Worm (Caenorhabditis elegans) whole organism, L3 larva: ENCODE results near the gene W04E12.7.

Experiments used
- ZK546.5 ChIP-seq: sonication (generic microtip); optimal IDR thresholded peaks from 2 replicates; lab custom pipeline; 2017; ENCODE audit warnings: missing biosample characterization, missing genetic modification characterization
- aly-2 ChIP-seq: fragments of 150-350 bp; optimal IDR thresholded peaks from 2 replicates; lab custom pipeline; 2014; ENCODE audit warnings: missing biosample characterization, missing genetic modification characterization
- daf-12 ChIP-seq: fragments of 150-350 bp; optimal IDR thresholded peaks from 2 replicates; lab custom pipeline; 2014; ENCODE audit warnings: missing biosample characterization, missing genetic modification reagents, missing genetic modification characterization
- elt-1 ChIP-seq: fragments of 150-350 bp; optimal IDR thresholded peaks from 2 replicates; lab custom pipeline; 2014; ENCODE audit warnings: missing biosample characterization, missing genetic modification characterization
- fkh-10 ChIP-seq: sonication (generic microtip); optimal IDR thresholded peaks from 2 replicates; lab custom pipeline; 2017; ENCODE audit warnings: missing biosample characterization, missing genetic modification reagents, missing genetic modification characterization
- nhr-76 ChIP-seq: fragments of 150-350 bp; sonication (generic microtip); optimal IDR thresholded peaks from 5 replicates; lab custom pipeline; 2014; ENCODE audit warnings: missing biosample characterization, missing genetic modification characterization
- snpc-4 ChIP-seq: fragments of 150-350 bp; optimal IDR thresholded peaks from 2 replicates; lab custom pipeline; 2014; ENCODE audit warnings: missing biosample characterization, missing genetic modification characterization
- unc-62 ChIP-seq: fragments of 150-350 bp; sonication (generic microtip); optimal IDR thresholded peaks from 4 replicates; lab custom pipeline; 2014; ENCODE audit warnings: missing biosample characterization, missing genetic modification reagents, missing genetic modification characterization
- ztf-11 ChIP-seq: fragments of 150-350 bp; optimal IDR thresholded peaks from 2 replicates; lab custom pipeline; 2014; ENCODE audit warnings: missing biosample characterization, missing genetic modification characterization

- TF ChIP-seq ztf-11 (tag; lab: Kevin White, UChicago), result no peak
- no peak for TF ChIP-seq nhr-76 (tag; lab: Kevin White, UChicago)
- TF ChIP-seq unc-62 (GFP tag; lab: Kevin White, UChicago), result no peak
- no peak for TF ChIP-seq elt-1 (tag; lab: Kevin White, UChicago)
- no peak for TF ChIP-seq aly-2
- no peak for TF ChIP-seq fkh-10 (GFP tag; lab: Kevin White, UChicago)
- no peak for TF ChIP-seq snpc-4 (tag; lab: Kevin White, UChicago)
- TF ChIP-seq ZK546.5 (tag; lab: Kevin White, UChicago), result no peak
- no peak for TF ChIP-seq daf-12 (tag; lab: Kevin White, UChicago)
These were observed 18.7 kb downstream of the W04E12.7 start for ce11 chrV:19718660-19719059.
